Worm (Caenorhabditis elegans): ENCODE results near the gene F35C11.2.
A peak's percentile ranks its signal among the peaks of the same experiment; 100 is the strongest.

ce11 chrII:8225347-8225746 is 23.3 kb downstream of the F35C11.2 start:
- no peak for TF ChIP-seq lsy-2 (tag; optimal IDR thresholded peaks at IDR 0.05)
- peak; percentile 47 for TF ChIP-seq nhr-25 (tag; optimal IDR thresholded peaks at IDR 0.05)
- no peak for TF ChIP-seq ceh-16 (tag; optimal IDR thresholded peaks at IDR 0.05)
- no peak for TF ChIP-seq nhr-6 (tag; optimal IDR thresholded peaks at IDR 0.05)
- TF ChIP-seq unc-62 (GFP tag; optimal IDR thresholded peaks at IDR 0.05) = no peak
- TF ChIP-seq ama-1 (optimal IDR thresholded peaks at IDR 0.05) = no peak
- no peak for TF ChIP-seq fos-1 (tag; optimal IDR thresholded peaks at IDR 0.05)
- no peak for TF ChIP-seq aly-2 (tag; optimal IDR thresholded peaks at IDR 0.05)
- TF ChIP-seq elt-1 (tag; optimal IDR thresholded peaks at IDR 0.05) = no peak
- no peak for TF ChIP-seq ztf-11 (tag; optimal IDR thresholded peaks at IDR 0.05)
- no peak for TF ChIP-seq egl-27 (tag; optimal IDR thresholded peaks at IDR 0.05)
- no peak for TF ChIP-seq nhr-12 (tag; optimal IDR thresholded peaks at IDR 0.05)
